Fruit fly (Drosophila melanogaster) Kc167 (cell line): Measurements from ENCODE around the gene tws.

Experiments
- Myc ChIP-seq: fragments of >200 bp; optimal IDR thresholded peaks from 2 replicates; lab custom pipeline; 2017; ENCODE audit warnings: missing external identifiers
- Sin3A ChIP-seq: fragments of >200 bp; optimal IDR thresholded peaks from 2 replicates; lab custom pipeline; 2018; ENCODE audit warnings: missing external identifiers
- h ChIP-seq: fragments of >200 bp; optimal IDR thresholded peaks from 3 replicates; lab custom pipeline; 2018; ENCODE audit warnings: missing external identifiers
- ttk ChIP-seq: sonication (Bioruptor generic); optimal IDR thresholded peaks from 2 replicates; lab custom pipeline; 2017; ENCODE audit warnings: missing external identifiers

- TF ChIP-seq ttk (lab: Kevin White, UChicago) (no peak), h (lab: Kevin White, UChicago) (no peak), Myc (no peak), Sin3A (lab: Kevin White, UChicago) (no peak)
These were observed 3.2 kb upstream of the tws start, which contains the start of gene CG42759 for dm6 chr3R:10142770-10143169.
